Fruit fly (Drosophila melanogaster) whole organism, embryonic: ENCODE results near the gene Dph5.

ENCODE experiments used
- ATbp ChIP-seq: fragments of 200-800 bp; sonication (Bioruptor generic); optimal IDR thresholded peaks from 2 replicates; lab custom pipeline; 2017; ENCODE audit warnings: missing biosample characterization, mild to moderate bottlenecking, missing genetic modification characterization, missing genetic modification reagents
- Awh ChIP-seq: fragments of 200-800 bp; sonication (Bioruptor generic); IDR thresholded peaks from 2 replicates; pipeline ENCODE4, ENCODE4 v1.3.6; 2022; ENCODE audit warnings: missing biosample characterization, missing genetic modification characterization
- BtbVII ChIP-seq: fragments of 200-800 bp; sonication (Bioruptor generic); optimal IDR thresholded peaks from 3 replicates; lab custom pipeline; 2017; ENCODE audit warnings: missing biosample characterization, mild to moderate bottlenecking, missing genetic modification characterization
- CG10147 ChIP-seq: fragments of 200-800 bp; sonication (Bioruptor generic); optimal IDR thresholded peaks from 2 replicates; lab custom pipeline; 2019; ENCODE audit warnings: missing biosample characterization, mild to moderate bottlenecking, missing genetic modification characterization, moderate library complexity
- CG10979 ChIP-seq: fragments of 200-800 bp; sonication (Bioruptor generic); optimal IDR thresholded peaks from 2 replicates; lab custom pipeline; 2018; ENCODE audit warnings: missing biosample characterization, mild to moderate bottlenecking, missing genetic modification characterization, moderate library complexity
- CG11085 ChIP-seq: fragments of 200-800 bp; sonication (Bioruptor generic); IDR thresholded peaks from 2 replicates; pipeline ENCODE4 v1.3.6; 2022; ENCODE audit warnings: missing biosample characterization, missing genetic modification characterization
- CG11695 ChIP-seq: fragments of 200-800 bp; sonication (Bioruptor generic); IDR thresholded peaks from 3 replicates; pipeline ENCODE4 v1.3.6; 2022; ENCODE audit warnings: missing biosample characterization, missing genetic modification characterization
- CG12155 ChIP-seq: fragments of 200-800 bp; sonication (Bioruptor generic); optimal IDR thresholded peaks from 3 replicates; lab custom pipeline; 2016; ENCODE audit warnings: missing biosample characterization, missing genetic modification characterization
- CG12391 ChIP-seq: fragments of 200-800 bp; sonication (Bioruptor generic); optimal IDR thresholded peaks from 3 replicates; lab custom pipeline; 2018; ENCODE audit warnings: missing biosample characterization, mild to moderate bottlenecking, missing genetic modification characterization, moderate library complexity
- CG12942 ChIP-seq: fragments of 200-800 bp; sonication (Bioruptor generic); optimal IDR thresholded peaks from 3 replicates; lab custom pipeline; 2016; ENCODE audit warnings: missing biosample characterization, missing genetic modification characterization
- CG14050 ChIP-seq: fragments of 200-800 bp; sonication (Bioruptor generic); IDR thresholded peaks from 3 replicates; pipeline ENCODE4 v1.3.6; 2022; ENCODE audit warnings: missing biosample characterization, missing genetic modification characterization
- CG14860 ChIP-seq: fragments of 200-800 bp; sonication (Bioruptor generic); IDR thresholded peaks from 3 replicates; pipeline ENCODE4 v1.3.6; 2022; ENCODE audit warnings: missing biosample characterization, missing genetic modification characterization; ENCODE audit not compliant: partially characterized antibody
- CG1529 ChIP-seq: fragments of 200-800 bp; sonication (Bioruptor generic); optimal IDR thresholded peaks from 3 replicates; lab custom pipeline; 2018; ENCODE audit warnings: missing biosample characterization, missing genetic modification characterization
- CG1647 ChIP-seq: fragments of 200-800 bp; sonication (Bioruptor generic); optimal IDR thresholded peaks from 3 replicates; lab custom pipeline; 2016; ENCODE audit warnings: missing biosample characterization, missing genetic modification characterization
- CG31441 ChIP-seq: fragments of 200-800 bp; sonication (Bioruptor generic); IDR thresholded peaks from 2 replicates; pipeline ENCODE4 v1.3.6; 2022; ENCODE audit warnings: missing biosample characterization, missing genetic modification characterization
- CG34422 ChIP-seq: fragments of 200-800 bp; sonication (Bioruptor generic); IDR thresholded peaks from 3 replicates; pipeline ENCODE4 v1.3.6; 2022; ENCODE audit warnings: missing biosample characterization, missing genetic modification characterization
- CG4328 ChIP-seq: fragments of 200-800 bp; sonication (Bioruptor generic); optimal IDR thresholded peaks from 3 replicates; lab custom pipeline; 2017; ENCODE audit warnings: missing biosample characterization, missing genetic modification reagents, missing genetic modification characterization
- CG7839 ChIP-seq: fragments of 200-800 bp; sonication (Bioruptor generic); optimal IDR thresholded peaks from 3 replicates; lab custom pipeline; 2018; ENCODE audit warnings: missing biosample characterization, mild to moderate bottlenecking, missing genetic modification characterization, moderate library complexity
- CG7963 ChIP-seq: fragments of 200-800 bp; sonication (Bioruptor generic); IDR thresholded peaks from 3 replicates; pipeline ENCODE4 v1.3.6; 2022; ENCODE audit warnings: missing biosample characterization, missing genetic modification characterization; ENCODE audit not compliant: partially characterized antibody
- Dbx ChIP-seq: fragments of 200-800 bp; sonication (Bioruptor generic); IDR thresholded peaks from 3 replicates; pipeline ENCODE4 v1.3.6; 2022; ENCODE audit warnings: missing biosample characterization, missing genetic modification characterization
- Dll ChIP-seq: fragments of 200-800 bp; sonication (Bioruptor generic); IDR thresholded peaks from 4 replicates; pipeline ENCODE4 v1.3.6; 2022; ENCODE audit warnings: missing biosample characterization, missing genetic modification characterization; ENCODE audit not compliant: partially characterized antibody
- Eip74EF ChIP-seq, 2 experiments: fragments of 200-800 bp in 1 of 2; fragments of >200 bp in 1 of 2; sonication (Bioruptor generic) in 1 of 2; optimal IDR thresholded peaks; 2 replicates each; lab custom pipeline; 2017 to 2019; ENCODE audit warnings: missing biosample characterization in 2 of 2, missing genetic modification characterization in 2 of 2, mild to moderate bottlenecking in 1 of 2, moderate library complexity in 1 of 2
- Elba2 ChIP-seq: fragments of 200-800 bp; sonication (Bioruptor generic); optimal IDR thresholded peaks from 3 replicates; lab custom pipeline; 2016; ENCODE audit warnings: missing biosample characterization, missing genetic modification characterization
- Fer2 ChIP-seq: fragments of 200-800 bp; sonication (Bioruptor generic); optimal IDR thresholded peaks from 2 replicates; lab custom pipeline; 2018; ENCODE audit warnings: missing biosample characterization, mild to moderate bottlenecking, missing genetic modification characterization, moderate library complexity
- Hey ChIP-seq: fragments of 200-800 bp; sonication (Bioruptor generic); optimal IDR thresholded peaks from 3 replicates; lab custom pipeline; 2018; ENCODE audit warnings: missing biosample characterization, mild to moderate bottlenecking, missing genetic modification characterization
- NC2α ChIP-seq: fragments of 200-800 bp; sonication (Bioruptor generic); optimal IDR thresholded peaks from 2 replicates; lab custom pipeline; 2016; ENCODE audit warnings: missing biosample characterization, missing genetic modification characterization
- NK7.1 ChIP-seq: fragments of 200-800 bp; sonication (Bioruptor generic); optimal IDR thresholded peaks from 3 replicates; lab custom pipeline; 2016; ENCODE audit warnings: missing biosample characterization, missing genetic modification characterization
- ab ChIP-seq: fragments of 200-800 bp; sonication (Bioruptor generic); optimal IDR thresholded peaks from 2 replicates; lab custom pipeline; 2016; ENCODE audit warnings: missing biosample characterization, missing genetic modification characterization
- abd-A ChIP-seq: fragments of 200-800 bp; sonication (Bioruptor generic); optimal IDR thresholded peaks from 3 replicates; lab custom pipeline; 2019; ENCODE audit warnings: missing biosample characterization, mild to moderate bottlenecking, missing genetic modification characterization, moderate library complexity
- bbx ChIP-seq: fragments of 200-800 bp; sonication (Bioruptor generic); IDR thresholded peaks from 2 replicates; pipeline ENCODE4 v1.3.6; 2022; ENCODE audit warnings: missing biosample characterization, missing genetic modification characterization; ENCODE audit not compliant: partially characterized antibody
- br ChIP-seq: fragments of >200 bp; optimal IDR thresholded peaks from 2 replicates; lab custom pipeline; 2017
- danr ChIP-seq: fragments of 200-800 bp; sonication (Bioruptor generic); IDR thresholded peaks from 2 replicates; pipeline ENCODE4 v1.3.6; 2022; ENCODE audit warnings: missing biosample characterization, missing genetic modification characterization
- disco-r ChIP-seq: fragments of 200-800 bp; sonication (Bioruptor generic); optimal IDR thresholded peaks from 2 replicates; lab custom pipeline; 2016; ENCODE audit warnings: missing biosample characterization, missing genetic modification characterization
- ftz-f1 ChIP-seq: fragments of 200-800 bp; sonication (Bioruptor generic); optimal IDR thresholded peaks from 2 replicates; lab custom pipeline; 2016; ENCODE audit warnings: missing biosample characterization, missing genetic modification characterization
- gce ChIP-seq: fragments of 200-800 bp; sonication (Bioruptor generic); IDR thresholded peaks from 3 replicates; pipeline ENCODE4 v1.3.6; 2022; ENCODE audit warnings: missing biosample characterization, missing genetic modification characterization
- gem ChIP-seq: fragments of 200-800 bp; sonication (Bioruptor generic); optimal IDR thresholded peaks from 2 replicates; lab custom pipeline; 2019; ENCODE audit warnings: missing biosample characterization, mild to moderate bottlenecking, missing genetic modification characterization, moderate library complexity
- her ChIP-seq: fragments of 200-800 bp; sonication (Bioruptor generic); optimal IDR thresholded peaks from 2 replicates; lab custom pipeline; 2016; ENCODE audit warnings: missing biosample characterization, missing genetic modification characterization
- hkb ChIP-seq, 2 experiments: fragments of 200-800 bp in 1 of 2; fragments of >200 bp in 1 of 2; sonication (Bioruptor generic) in 1 of 2; IDR thresholded peaks in 1 of 2; optimal IDR thresholded peaks in 1 of 2; 2 replicates each; pipeline versions ENCODE4 v1.3.6 to Lab custom; 2017 to 2022; ENCODE audit warnings: missing biosample characterization in 1 of 2, missing genetic modification characterization in 1 of 2
- kah ChIP-seq: fragments of 200-800 bp; sonication (Bioruptor generic); optimal IDR thresholded peaks from 2 replicates; lab custom pipeline; 2018; ENCODE audit warnings: missing biosample characterization, mild to moderate bottlenecking, missing genetic modification characterization
- klu ChIP-seq: fragments of 200-800 bp; sonication (Bioruptor generic); IDR thresholded peaks from 2 replicates; pipeline ENCODE4 v1.3.6; 2022; ENCODE audit warnings: missing biosample characterization, missing genetic modification characterization
- oc ChIP-seq: fragments of 200-800 bp; sonication (Bioruptor generic); optimal IDR thresholded peaks from 2 replicates; lab custom pipeline; 2018; ENCODE audit warnings: missing biosample characterization, mild to moderate bottlenecking, missing genetic modification characterization, moderate library complexity
- pho ChIP-seq: fragments of 200-800 bp; sonication (Bioruptor generic); optimal IDR thresholded peaks from 2 replicates; lab custom pipeline; 2016; ENCODE audit warnings: missing biosample characterization, missing genetic modification characterization
- pum ChIP-seq: fragments of 200-800 bp; sonication (Bioruptor generic); optimal IDR thresholded peaks from 2 replicates; lab custom pipeline; 2016; ENCODE audit warnings: missing biosample characterization, missing genetic modification characterization
- sc ChIP-seq, 3 experiments: fragments of >200 bp in 2 of 3; fragments of 200-800 bp in 1 of 3; sonication (Bioruptor generic) in 1 of 3; optimal IDR thresholded peaks; 2 replicates in 2 of 3; 3 replicates in 1 of 3; lab custom pipeline; 2017; ENCODE audit warnings: mild to moderate bottlenecking in 1 of 3, missing biosample characterization in 1 of 3, missing genetic modification characterization in 1 of 3, missing genetic modification reagents in 1 of 3
- slou ChIP-seq: fragments of 200-800 bp; sonication (Bioruptor generic); optimal IDR thresholded peaks from 3 replicates; lab custom pipeline; 2016; ENCODE audit warnings: missing biosample characterization, missing genetic modification characterization
- sqz ChIP-seq: fragments of 200-800 bp; sonication (Bioruptor generic); optimal IDR thresholded peaks from 3 replicates; lab custom pipeline; 2018; ENCODE audit warnings: missing biosample characterization, mild to moderate bottlenecking, missing genetic modification characterization
- tin ChIP-seq: fragments of 200-800 bp; sonication (Bioruptor generic); optimal IDR thresholded peaks from 3 replicates; lab custom pipeline; 2016; ENCODE audit warnings: missing biosample characterization, missing genetic modification characterization
- tup ChIP-seq: fragments of 200-800 bp; sonication (Bioruptor generic); optimal IDR thresholded peaks from 2 replicates; lab custom pipeline; 2016; ENCODE audit warnings: missing biosample characterization, mild to moderate bottlenecking, missing genetic modification characterization, moderate library complexity
- zen ChIP-seq: fragments of 200-800 bp; sonication (Bioruptor generic); optimal IDR thresholded peaks from 3 replicates; lab custom pipeline; 2018; ENCODE audit warnings: missing biosample characterization, mild to moderate bottlenecking, missing genetic modification characterization, moderate library complexity

The Dph5 gene

DNA sequence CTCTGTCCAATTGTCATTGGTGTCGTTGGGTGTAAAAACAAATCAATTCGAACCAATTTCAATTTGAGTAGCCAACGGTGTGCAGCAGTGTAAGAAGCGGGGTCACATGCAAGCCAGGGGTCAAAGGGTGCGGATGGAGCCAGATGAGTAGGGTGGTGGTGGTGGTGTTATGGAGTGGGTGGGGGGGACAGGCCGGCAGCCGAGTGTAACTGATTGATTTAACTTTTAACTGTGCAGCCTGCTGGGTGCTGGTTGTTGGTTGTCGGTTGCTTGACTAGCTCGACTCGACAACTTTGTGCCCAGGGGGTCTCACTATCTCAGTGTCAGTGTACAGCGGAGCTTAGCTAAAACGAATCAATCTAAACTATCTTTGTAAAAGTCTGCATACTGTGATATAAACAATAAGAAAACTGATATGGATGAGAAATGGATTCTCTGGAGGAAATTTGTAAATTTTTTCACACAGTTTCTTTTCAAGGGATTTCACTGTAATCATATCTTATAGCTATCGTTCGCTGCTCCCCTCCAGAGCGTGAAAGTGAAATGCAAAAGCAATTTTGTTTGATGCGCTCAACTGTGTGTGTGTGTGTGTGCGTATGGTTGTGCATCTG lies 14.4 kb upstream of the Dph5 start (continued):
- no peak for TF ChIP-seq gem (tag; lab: Kevin White, UChicago)
- TF ChIP-seq Hey (tag; lab: Kevin White, UChicago), result no peak
- no peak for TF ChIP-seq ftz-f1 (GFP tag; lab: Kevin White, UChicago)
- no peak for TF ChIP-seq BtbVII (GFP tag; lab: Kevin White, UChicago)
- TF ChIP-seq kah, result no peak
- peak; percentile 75 for TF ChIP-seq tin (GFP tag; lab: Kevin White, UChicago)
- TF ChIP-seq pho (GFP tag; lab: Kevin White, UChicago), result no peak
- TF ChIP-seq CG11085 (GFP tag; lab: Robert Waterston, UW), result no peak
- TF ChIP-seq gce (GFP tag; lab: Robert Waterston, UW), result peak; percentile 82; the same call in 2 of the 3 replicates
- no peak for TF ChIP-seq disco-r (GFP tag; lab: Kevin White, UChicago)
- no peak for TF ChIP-seq hkb (optimal IDR thresholded peaks at IDR 0.05; lab: Kevin White, UChicago)
- TF ChIP-seq hkb (GFP tag; IDR thresholded peaks at IDR 0.05; lab: Robert Waterston, UW), result peak; percentile 79
- no peak for TF ChIP-seq CG12942 (GFP tag; lab: Kevin White, UChicago)
- peak; percentile 55; the same call in 1 of the 3 replicates for TF ChIP-seq Dbx (GFP tag; lab: Robert Waterston, UW)
- peak; percentile 75 for TF ChIP-seq pum (GFP tag; lab: Kevin White, UChicago)
- TF ChIP-seq CG14050 (GFP tag; lab: Robert Waterston, UW), result peak; percentile 57; the same call in 2 of the 3 replicates
- TF ChIP-seq Fer2 (tag; lab: Kevin White, UChicago), result no peak
- no peak for TF ChIP-seq Dll (GFP tag; lab: Robert Waterston, UW)
- no peak for TF ChIP-seq CG10147 (GFP tag; lab: Kevin White, UChicago)
- TF ChIP-seq sqz (GFP tag; lab: Kevin White, UChicago), result no peak
- peak; percentile 47 for TF ChIP-seq CG12155 (GFP tag; lab: Kevin White, UChicago)
- no peak for TF ChIP-seq CG4328
- no peak for TF ChIP-seq abd-A (tag; lab: Kevin White, UChicago)
- no peak for TF ChIP-seq CG1647 (GFP tag; lab: Kevin White, UChicago)
- TF ChIP-seq CG34422 (GFP tag; lab: Robert Waterston, UW), result peak; percentile 54; the same call in 2 of the 3 replicates
- no peak for TF ChIP-seq zen
- peak; percentile 86 for TF ChIP-seq oc (tag; lab: Kevin White, UChicago)
- peak; percentile 47; the same call in 1 of the 2 replicates for TF ChIP-seq klu (GFP tag; lab: Robert Waterston, UW)
- peak; percentile 77 for TF ChIP-seq CG10979 (tag; lab: Kevin White, UChicago)
- no peak for TF ChIP-seq CG7839 (tag; lab: Kevin White, UChicago)
- no peak for TF ChIP-seq br (lab: Kevin White, UChicago)
- TF ChIP-seq Elba2, result no peak
- no peak for TF ChIP-seq ab (GFP tag; lab: Kevin White, UChicago)
- TF ChIP-seq ATbp (GFP tag; lab: Kevin White, UChicago), result peak; percentile 87
- peak; percentile 68 for TF ChIP-seq CG11695 (GFP tag; lab: Robert Waterston, UW)
- TF ChIP-seq slou (GFP tag; lab: Kevin White, UChicago), result no peak
- peak; percentile 69 for TF ChIP-seq CG1529 (GFP tag; lab: Kevin White, UChicago)
- no peak for TF ChIP-seq CG14860
- no peak for TF ChIP-seq sc (optimal IDR thresholded peaks at IDR 0.05; lab: Kevin White, UChicago)
- TF ChIP-seq sc (GFP tag; optimal IDR thresholded peaks at IDR 0.05; lab: Kevin White, UChicago), result no peak
- TF ChIP-seq bbx, result no peak
- TF ChIP-seq CG31441 (GFP tag; lab: Robert Waterston, UW), result no peak
- TF ChIP-seq NK7.1 (GFP tag; lab: Kevin White, UChicago), result peak; percentile 12
- no peak for TF ChIP-seq tup (GFP tag; lab: Kevin White, UChicago)
- TF ChIP-seq CG12391 (tag; lab: Kevin White, UChicago), result peak; percentile 76
- peak; percentile 86 for TF ChIP-seq Awh (GFP tag; lab: Robert Waterston, UW)
- TF ChIP-seq her (GFP tag; lab: Kevin White, UChicago), result peak; percentile 55
- no peak for TF ChIP-seq Eip74EF (GFP tag; optimal IDR thresholded peaks at IDR 0.05; lab: Kevin White, UChicago)
- no peak for TF ChIP-seq CG7963 (GFP tag; lab: Robert Waterston, UW)
- TF ChIP-seq danr (GFP tag; lab: Robert Waterston, UW), result peak; percentile 59
- TF ChIP-seq NC2α, result no peak
